Fruit fly (Drosophila melanogaster) whole organism, prepupa: ENCODE data around the gene PolD1.

Source experiments
- Blimp-1 ChIP-seq: fragments of 200-800 bp; sonication (Bioruptor generic); optimal IDR thresholded peaks from 3 replicates; lab custom pipeline; 2017; ENCODE audit warnings: missing biosample characterization, missing genetic modification characterization, mild to moderate bottlenecking, moderate library complexity, missing genetic modification reagents
- CG16779 ChIP-seq: fragments of 200-800 bp; sonication (Bioruptor generic); optimal IDR thresholded peaks from 3 replicates; lab custom pipeline; 2017; ENCODE audit warnings: missing biosample characterization, mild to moderate bottlenecking, missing genetic modification characterization
- CG34406 ChIP-seq: fragments of 200-800 bp; sonication (Bioruptor generic); optimal IDR thresholded peaks from 3 replicates; lab custom pipeline; 2016; ENCODE audit warnings: missing biosample characterization, missing genetic modification characterization
- CG8119 ChIP-seq: fragments of 200-800 bp; sonication (Bioruptor generic); IDR thresholded peaks from 3 replicates; pipeline ENCODE4 v1.3.6; 2022; ENCODE audit warnings: missing biosample characterization, missing genetic modification characterization
- Eip75B ChIP-seq: fragments of 200-800 bp; sonication (Bioruptor generic); optimal IDR thresholded peaks from 3 replicates; lab custom pipeline; 2016; ENCODE audit warnings: missing biosample characterization, missing genetic modification characterization
- Sox102F ChIP-seq: fragments of 200-800 bp; sonication (Bioruptor generic); optimal IDR thresholded peaks from 2 replicates; lab custom pipeline; 2016; ENCODE audit warnings: missing biosample characterization, mild to moderate bottlenecking, missing genetic modification characterization
- Sox14 ChIP-seq: fragments of 200-800 bp; sonication (Bioruptor generic); optimal IDR thresholded peaks from 3 replicates; lab custom pipeline; 2016; ENCODE audit warnings: missing biosample characterization, missing genetic modification characterization
- eg ChIP-seq: fragments of 200-800 bp; sonication (Bioruptor generic); IDR thresholded peaks from 3 replicates; pipeline ENCODE4 v1.3.6; 2022; ENCODE audit warnings: missing biosample characterization, missing genetic modification characterization
- fkh ChIP-seq: fragments of 200-800 bp; sonication (Bioruptor generic); optimal IDR thresholded peaks from 3 replicates; lab custom pipeline; 2017; ENCODE audit warnings: missing biosample characterization, mild to moderate bottlenecking, missing genetic modification characterization, moderate library complexity
- net ChIP-seq: fragments of 200-800 bp; sonication (Bioruptor generic); optimal IDR thresholded peaks from 3 replicates; lab custom pipeline; 2016; ENCODE audit warnings: missing biosample characterization, missing genetic modification characterization
- salr ChIP-seq, 2 experiments: fragments of 200-800 bp; sonication (Bioruptor generic); optimal IDR thresholded peaks; 3 replicates each; lab custom pipeline; 2016 to 2018; ENCODE audit warnings: missing biosample characterization in 2 of 2, missing genetic modification characterization in 2 of 2, mild to moderate bottlenecking in 1 of 2

DNA sequence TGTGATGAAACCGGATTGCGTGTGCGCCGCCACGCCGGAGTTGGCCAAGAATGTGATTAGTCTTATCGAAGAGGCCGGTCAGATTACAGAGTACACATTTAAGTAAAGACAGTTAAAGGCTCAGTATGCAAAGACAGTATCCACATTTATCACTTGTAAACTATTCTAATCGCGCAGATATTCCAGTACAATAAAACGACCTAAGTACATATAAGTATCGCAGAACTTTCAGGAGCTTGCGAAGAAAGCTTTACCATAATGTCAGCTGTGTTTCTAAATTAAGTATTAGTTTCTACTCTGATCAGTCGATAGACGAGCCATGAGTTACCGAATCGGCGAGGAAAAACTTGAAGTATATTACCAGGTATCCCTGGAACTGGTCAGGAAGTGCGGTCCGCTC is 9.4 kb downstream of the PolD1 start, which contains the start of gene CG17028:
- TF ChIP-seq CG16779 (no peak), Sox14 (no peak), Eip75B (GFP tag; lab: Kevin White, UChicago) (no peak), eg (no peak), fkh (GFP tag; lab: Kevin White, UChicago) (no peak), CG8119 (GFP tag; lab: Robert Waterston, UW) (no peak), salr (GFP tag; optimal IDR thresholded peaks at IDR 0.05; lab: Kevin White, UChicago) (no peak), Sox102F (no peak), CG34406 (GFP tag; lab: Kevin White, UChicago) (no peak), net (GFP tag; lab: Kevin White, UChicago) (no peak), Blimp-1 (GFP tag; lab: Kevin White, UChicago) (no peak)
